Worm (Caenorhabditis elegans): ENCODE data around the gene nhr-171.

DNA sequence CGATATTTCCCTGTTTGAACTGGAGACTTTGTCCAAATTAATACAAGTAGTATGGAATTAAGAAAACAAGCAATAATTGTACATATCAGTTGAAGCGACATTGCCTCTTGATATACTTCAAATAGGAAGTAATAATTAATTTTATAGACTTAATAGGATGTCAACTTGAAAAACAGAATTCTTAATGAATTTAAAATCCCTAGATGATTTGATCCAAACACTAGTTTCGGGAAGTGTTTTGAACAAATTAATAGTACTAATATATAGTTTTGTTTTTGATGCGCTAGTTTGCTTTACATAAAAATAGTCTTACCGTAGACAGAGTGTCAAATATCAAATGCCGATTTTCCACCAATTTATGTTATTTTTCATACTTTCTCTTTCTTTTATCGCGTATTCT is 33.2 kb upstream of the nhr-171 start, which contains the start of gene str-190:
- TF ChIP-seq elt-1 (tag; optimal IDR thresholded peaks at IDR 0.05) (no peak), Y55F3AM.14 (GFP tag; optimal IDR thresholded peaks at IDR 0.05) (no peak), aly-2 (tag; optimal IDR thresholded peaks at IDR 0.05) (no peak)
